Worm (Caenorhabditis elegans): ENCODE results near the gene srlf-10.

ce11 chrIII:13381684-13382083 is 20.3 kb upstream of the srlf-10 start:
- TF ChIP-seq mdl-1 (tag; optimal IDR thresholded peaks at IDR 0.05) (no peak), nhr-21 (tag; optimal IDR thresholded peaks at IDR 0.05) (no peak), ama-1 (optimal IDR thresholded peaks at IDR 0.05) (no peak), egl-27 (tag; optimal IDR thresholded peaks at IDR 0.05) (no peak), mab-5 (tag; optimal IDR thresholded peaks at IDR 0.05) (no peak), unc-62 (GFP tag; optimal IDR thresholded peaks at IDR 0.05) (no peak), dmd-4 (tag; optimal IDR thresholded peaks at IDR 0.05) (no peak), F13H6.1 (tag; optimal IDR thresholded peaks at IDR 0.05) (no peak), zag-1 (tag; optimal IDR thresholded peaks at IDR 0.05) (no peak), peb-1 (tag; optimal IDR thresholded peaks at IDR 0.05) (no peak), blmp-1 (tag; optimal IDR thresholded peaks at IDR 0.05; ENCODE audit: insufficient read depth) (peak; percentile 71)

Data from whole organism, L2 larva.